Fruit fly (Drosophila melanogaster) whole organism, wandering third instar larva: ENCODE measurements around the gene CG15425.

ENCODE experiments used
- CG32264 ChIP-seq: fragments of 200-800 bp; sonication (Bioruptor generic); optimal IDR thresholded peaks from 2 replicates; lab custom pipeline; 2016; ENCODE audit warnings: missing biosample characterization, missing genetic modification characterization
- GATAd ChIP-seq: sonication (Bioruptor generic); optimal IDR thresholded peaks from 2 replicates; lab custom pipeline; 2016; ENCODE audit warnings: missing biosample characterization, missing genetic modification characterization
- HLH106 ChIP-seq: fragments of 200-800 bp; optimal IDR thresholded peaks from 3 replicates; lab custom pipeline; 2019; ENCODE audit warnings: missing biosample characterization, mild to moderate bottlenecking, missing genetic modification characterization, moderate library complexity
- Myc ChIP-seq: fragments of >200 bp; optimal IDR thresholded peaks from 2 replicates; lab custom pipeline; 2017
- OdsH ChIP-seq: fragments of 200-800 bp; sonication (Bioruptor generic); optimal IDR thresholded peaks from 2 replicates; lab custom pipeline; 2016; ENCODE audit warnings: missing biosample characterization, mild to moderate bottlenecking, missing genetic modification characterization
- Vsx2 ChIP-seq: fragments of 200-300, 225-300 bp; sonication (Bioruptor generic); optimal IDR thresholded peaks from 2 replicates; lab custom pipeline; 2018; ENCODE audit warnings: missing biosample characterization, missing genetic modification characterization; ENCODE audit not compliant: partially characterized antibody
- br ChIP-seq: fragments of 200-800 bp; sonication (Bioruptor generic); optimal IDR thresholded peaks from 2 replicates; lab custom pipeline; 2016; ENCODE audit warnings: missing biosample characterization, missing genetic modification characterization
- foxo ChIP-seq, 2 experiments: fragments of 200-800 bp; sonication (Bioruptor generic); optimal IDR thresholded peaks; 2 replicates in 1 of 2; 3 replicates in 1 of 2; lab custom pipeline; 2016 to 2017; ENCODE audit warnings: missing biosample characterization in 2 of 2, missing genetic modification characterization in 2 of 2
- fru ChIP-seq: fragments of 200-800 bp; sonication (Bioruptor generic); optimal IDR thresholded peaks from 3 replicates; lab custom pipeline; 2016; ENCODE audit warnings: missing biosample characterization, mild to moderate bottlenecking, missing genetic modification characterization
- jim ChIP-seq: fragments of 175-275, 200-325 bp; sonication (Bioruptor generic); optimal IDR thresholded peaks from 2 replicates; lab custom pipeline; 2016; ENCODE audit warnings: missing biosample characterization, mild to moderate bottlenecking, missing genetic modification characterization
- lola ChIP-seq: fragments of >200 bp; optimal IDR thresholded peaks from 2 replicates; lab custom pipeline; 2017; ENCODE audit warnings: missing biosample characterization, missing genetic modification characterization
- psq ChIP-seq: fragments of 200-800 bp; sonication (Bioruptor generic); optimal IDR thresholded peaks from 3 replicates; lab custom pipeline; 2017; ENCODE audit warnings: missing biosample characterization, mild to moderate bottlenecking, missing genetic modification characterization, moderate library complexity
- tai ChIP-seq: sonication (Bioruptor generic); optimal IDR thresholded peaks from 2 replicates; lab custom pipeline; 2016; ENCODE audit warnings: missing biosample characterization, missing genetic modification characterization

- TF ChIP-seq OdsH (no peak), foxo (GFP tag; optimal IDR thresholded peaks at IDR 0.05; lab: Kevin White, UChicago) (no peak), Vsx2 (GFP tag; lab: Kevin White, UChicago) (no peak), jim (GFP tag; lab: Kevin White, UChicago) (no peak), psq (GFP tag; lab: Kevin White, UChicago) (no peak), CG32264 (GFP tag; lab: Kevin White, UChicago) (no peak), Myc (lab: Kevin White, UChicago) (no peak), br (no peak), fru (GFP tag; lab: Kevin White, UChicago) (no peak), HLH106 (tag; lab: Kevin White, UChicago) (no peak), GATAd (GFP tag; lab: Kevin White, UChicago) (no peak), lola (no peak), tai (GFP tag; lab: Kevin White, UChicago) (no peak)
Observed at dm6 chr2L:4281810-4282209, 24.4 kb downstream of the CG15425 start.
